Worm (Caenorhabditis elegans) whole organism, early embryonic: ENCODE results near the gene fbxa-157.

Source experiments
- aly-1 ChIP-seq: sonication (generic microtip); optimal IDR thresholded peaks from 2 replicates; lab custom pipeline; 2016; ENCODE audit warnings: missing genetic modification characterization, missing compliant biosample characterization
- ama-1 ChIP-seq: fragments of 150-350 bp; optimal IDR thresholded peaks from 2 replicates; lab custom pipeline; 2014
- ceh-13 ChIP-seq: fragments of 200-800 bp; sonication (Bioruptor generic); optimal IDR thresholded peaks from 2 replicates; lab custom pipeline; 2018; ENCODE audit warnings: mild to moderate bottlenecking, missing genetic modification characterization, missing compliant biosample characterization
- ceh-36 ChIP-seq: sonication (generic microtip); optimal IDR thresholded peaks from 2 replicates; lab custom pipeline; 2016; ENCODE audit warnings: missing genetic modification characterization, inconsistent platforms, missing compliant biosample characterization
- ets-7 ChIP-seq: sonication (generic microtip); optimal IDR thresholded peaks from 2 replicates; lab custom pipeline; 2016; ENCODE audit warnings: missing genotype, missing genetic modification characterization, missing compliant biosample characterization
- hmbx-1 ChIP-seq: sonication (generic microtip); optimal IDR thresholded peaks from 2 replicates; lab custom pipeline; 2016; ENCODE audit warnings: mild to moderate bottlenecking, missing genetic modification characterization, missing compliant biosample characterization
- pes-1 ChIP-seq: fragments of 200-800 bp; sonication (Bioruptor generic); IDR thresholded peaks from 2 replicates; pipeline ENCODE4 v1.3.6; 2022; ENCODE audit warnings: missing genetic modification reagents, missing genetic modification characterization, missing compliant biosample characterization
- scrt-1 ChIP-seq: fragments of 200-800 bp; sonication (Bioruptor generic); IDR thresholded peaks from 2 replicates; pipeline ENCODE4 v1.3.6; 2022; ENCODE audit warnings: missing genetic modification characterization, missing compliant biosample characterization
- sea-1 ChIP-seq: fragments of 200-800 bp; sonication (Bioruptor generic); conservative IDR thresholded peaks from 2 replicates; pipeline ENCODE4 v1.3.6; 2022; ENCODE audit warnings: missing genetic modification characterization, missing compliant biosample characterization
- tbx-11 ChIP-seq: fragments of 200-800 bp; sonication (Bioruptor generic); IDR thresholded peaks from 2 replicates; pipeline ENCODE4 v1.3.6; 2022; ENCODE audit warnings: missing genetic modification characterization, missing compliant biosample characterization
- tbx-37 ChIP-seq: fragments of 200-800 bp; sonication (Bioruptor generic); conservative IDR thresholded peaks from 2 replicates; pipeline ENCODE4 v1.3.6; 2022; ENCODE audit warnings: missing genetic modification reagents, missing genetic modification characterization, missing compliant biosample characterization

DNA sequence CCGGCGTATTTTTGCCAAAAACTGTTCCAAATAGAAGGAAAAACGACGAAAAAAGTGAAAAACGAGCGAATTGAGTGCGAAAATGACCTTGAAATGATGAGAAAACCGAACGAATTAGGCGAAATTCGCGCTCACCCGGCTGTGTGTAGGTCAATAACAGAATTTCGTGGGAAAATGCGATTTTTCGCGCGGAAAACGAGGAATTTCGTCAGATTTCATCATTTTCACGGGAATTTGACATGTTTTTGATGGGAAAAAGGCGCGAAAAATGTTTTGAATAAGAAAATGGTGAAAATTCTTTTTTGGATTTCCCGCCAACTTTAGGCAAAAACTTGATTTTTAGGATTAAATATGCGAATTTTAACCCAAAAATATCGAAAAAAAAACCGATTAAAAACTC is 40.5 kb upstream of the fbxa-157 start:
- TF ChIP-seq scrt-1 (no peak), ceh-13 (GFP tag; lab: Kevin White, UChicago) (no peak), ceh-36 (no peak), ama-1 (lab: Kevin White, UChicago) (no peak), ets-7 (tag; lab: Kevin White, UChicago) (no peak), aly-1 (tag; lab: Kevin White, UChicago) (no peak), sea-1 (GFP tag; lab: Robert Waterston, UW) (no peak), tbx-37 (GFP tag; lab: Robert Waterston, UW) (no peak), hmbx-1 (no peak), pes-1 (no peak), tbx-11 (no peak)
